Worm (Caenorhabditis elegans): ENCODE measurements around the gene nex-1.

Gene nex-1

ce11 chrIII:5214162-5214561, 11.3 kb upstream of the nex-1 start:
- TF ChIP-seq mef-2 (tag; optimal IDR thresholded peaks at IDR 0.05) (no peak), xbp-1 (tag; optimal IDR thresholded peaks at IDR 0.05) (no peak)

- TF ChIP-seq tlp-1 (tag; optimal IDR thresholded peaks at IDR 0.05) (no peak), hpl-2 (GFP tag; optimal IDR thresholded peaks at IDR 0.05) (no peak), fos-1 (tag; optimal IDR thresholded peaks at IDR 0.05) (no peak), nhr-237 (tag; optimal IDR thresholded peaks at IDR 0.05) (no peak), C16A3.4 (tag; optimal IDR thresholded peaks at IDR 0.05) (no peak), dsc-1 (tag; optimal IDR thresholded peaks at IDR 0.05) (no peak), xbp-1 (tag; optimal IDR thresholded peaks at IDR 0.05) (no peak), ceh-90 (tag; optimal IDR thresholded peaks at IDR 0.05) (no peak), hlh-4 (tag; optimal IDR thresholded peaks at IDR 0.05) (no peak), aly-2 (tag; optimal IDR thresholded peaks at IDR 0.05) (no peak), unc-86 (tag; optimal IDR thresholded peaks at IDR 0.05) (no peak), aha-1 (tag; optimal IDR thresholded peaks at IDR 0.05) (no peak), mdl-1 (tag; optimal IDR thresholded peaks at IDR 0.05) (no peak), sptf-1 (tag; optimal IDR thresholded peaks at IDR 0.05) (no peak)
These were observed 10.0 kb upstream of the nex-1 start, which contains the start of gene ZC155.4 for ce11 chrIII:5215375-5215774. ZC155.4 (minus strand) TSS chrIII:5215475.

ce11 chrIII:5217511-5217910, 7.9 kb upstream of the nex-1 start, which contains the start of gene cutl-19:
cutl-19 (minus strand) TSS chrIII:5217611.
- TF ChIP-seq fos-1 (tag; optimal IDR thresholded peaks at IDR 0.05) = no peak
- no peak for TF ChIP-seq aly-2 (tag; optimal IDR thresholded peaks at IDR 0.05)
- no peak for TF ChIP-seq C34B4.2 (tag; optimal IDR thresholded peaks at IDR 0.05)
- TF ChIP-seq ztf-4 (tag; optimal IDR thresholded peaks at IDR 0.05) = no peak
- TF ChIP-seq ceh-8 (GFP tag; optimal IDR thresholded peaks at IDR 0.05) = no peak
- TF ChIP-seq snpc-4 (tag; optimal IDR thresholded peaks at IDR 0.05) = no peak
- no peak for TF ChIP-seq pag-3 (tag; optimal IDR thresholded peaks at IDR 0.05; ENCODE audit: borderline replicate concordance, insufficient read depth)
- TF ChIP-seq nhr-90 (tag; optimal IDR thresholded peaks at IDR 0.05; ENCODE audit: poor library complexity) = no peak
- no peak for TF ChIP-seq nhr-85 (tag)
- no peak for TF ChIP-seq fkh-10 (GFP tag; optimal IDR thresholded peaks at IDR 0.05)
- no peak for TF ChIP-seq efl-1 (optimal IDR thresholded peaks at IDR 0.05)
- TF ChIP-seq efl-1 (GFP tag; optimal IDR thresholded peaks at IDR 0.05 in 1 of 2) = no peak
- TF ChIP-seq mab-9 (GFP tag; IDR thresholded peaks at IDR 0.05) = no peak
- no peak for TF ChIP-seq ceh-63 (GFP tag; optimal IDR thresholded peaks at IDR 0.05)
- no peak for TF ChIP-seq lin-13 (GFP tag; optimal IDR thresholded peaks at IDR 0.05)

ce11 chrIII:5218687-5219086, 6.7 kb upstream of the nex-1 start, which contains the start of gene ZC155.2:
ZC155.2 (plus strand) TSS chrIII:5218987.
- TF ChIP-seq unc-130 (tag; optimal IDR thresholded peaks at IDR 0.05) = no peak
- no peak for TF ChIP-seq nhr-85 (tag)
- TF ChIP-seq sup-37 (GFP tag; optimal IDR thresholded peaks at IDR 0.05) = no peak
- no peak for TF ChIP-seq Y116A8C.19 (tag; optimal IDR thresholded peaks at IDR 0.05; ENCODE audit: borderline replicate concordance)
- no peak for TF ChIP-seq snu-23 (GFP tag; optimal IDR thresholded peaks at IDR 0.05)

- TF ChIP-seq Y116A8C.19 (tag; optimal IDR thresholded peaks at IDR 0.05; ENCODE audit: borderline replicate concordance) (no peak), ztf-11 (tag; optimal IDR thresholded peaks at IDR 0.05) (no peak), lir-3 (tag; optimal IDR thresholded peaks at IDR 0.05; ENCODE audit: poor library complexity) (no peak), ces-1 (GFP tag; optimal IDR thresholded peaks at IDR 0.05) (no peak), nhr-90 (tag; optimal IDR thresholded peaks at IDR 0.05; ENCODE audit: poor library complexity) (no peak), lin-14 (GFP tag; optimal IDR thresholded peaks at IDR 0.05) (no peak), fkh-8 (tag; optimal IDR thresholded peaks at IDR 0.05) (no peak), zip-4 (GFP tag; optimal IDR thresholded peaks at IDR 0.05) (no peak), lin-35 (GFP tag; optimal IDR thresholded peaks at IDR 0.05) (no peak), pqm-1 (tag; optimal IDR thresholded peaks at IDR 0.05) (no peak), mab-9 (GFP tag; IDR thresholded peaks at IDR 0.05) (no peak), mef-2 (tag; optimal IDR thresholded peaks at IDR 0.05) (no peak), aha-1 (tag; optimal IDR thresholded peaks at IDR 0.05) (no peak), nhr-77 (tag; optimal IDR thresholded peaks at IDR 0.05) (no peak)
These were observed 3.6 kb upstream of the nex-1 start for ce11 chrIII:5221820-5222219.

Data from whole organism, L1 larva.